5 fruit fly cellular contexts compared by ENCODE assay signal in genomic region chrX:8294493-8295337, dm6.
A peak's percentile ranks its signal among the peaks of the same experiment; 100 is the strongest.
TF ChIP-seq lines count a peak whose summit lies in the region.

No protein-coding gene starts in this region.

- no peak for TF ChIP-seq CTCF in whole organism, embryonic (GFP tag; optimal IDR thresholded peaks at IDR 0.05; lab: Kevin White, UChicago)

TF ChIP-seq in whole organism, 6 proteins besides CTCF, POLR2A, EP300 and RAD21:
- TF ChIP-seq EcR (GFP tag; optimal IDR thresholded peaks at IDR 0.05; lab: Kevin White, UChicago) (peak; percentile 58 to 65), pan (optimal IDR thresholded peaks at IDR 0.05; lab: Kevin White, UChicago) (no peak)

TF ChIP-seq in whole organism, adult, 20 proteins besides CTCF, POLR2A, EP300 and RAD21:
- no peak for TF ChIP-seq CG1620 (GFP tag; optimal IDR thresholded peaks at IDR 0.05; lab: Kevin White, UChicago)
- no peak for TF ChIP-seq CG12768 (GFP tag; optimal IDR thresholded peaks at IDR 0.05; lab: Kevin White, UChicago)
- peak; percentile 1 for TF ChIP-seq CG14711 (tag; optimal IDR thresholded peaks at IDR 0.05; lab: Kevin White, UChicago)
- no peak for TF ChIP-seq CG7101 (tag; optimal IDR thresholded peaks at IDR 0.05; lab: Kevin White, UChicago)
- peak; percentile 51 for TF ChIP-seq Hr96 (GFP tag; optimal IDR thresholded peaks at IDR 0.05; lab: Kevin White, UChicago)

TF ChIP-seq in whole organism, embryonic, 481 proteins besides CTCF, POLR2A, EP300 and RAD21 (continues in another document):
- no peak for TF ChIP-seq CG2875 (GFP tag; optimal IDR thresholded peaks at IDR 0.05; lab: Kevin White, UChicago)
- TF ChIP-seq nerfin-2 (GFP tag; IDR thresholded peaks at IDR 0.05; lab: Robert Waterston, UW; ENCODE audit: partially characterized antibody) = no peak
- no peak for TF ChIP-seq CG15601 (tag; optimal IDR thresholded peaks at IDR 0.05; lab: Kevin White, UChicago)
- no peak for TF ChIP-seq CG1024 (GFP tag; IDR thresholded peaks at IDR 0.05; lab: Robert Waterston, UW)
- TF ChIP-seq ab (GFP tag; optimal IDR thresholded peaks at IDR 0.05; lab: Kevin White, UChicago) = no peak
- TF ChIP-seq CG2202 (tag; optimal IDR thresholded peaks at IDR 0.05; lab: Kevin White, UChicago) = no peak
- no peak for TF ChIP-seq ci (GFP tag; IDR thresholded peaks at IDR 0.05; lab: Robert Waterston, UW)
- TF ChIP-seq pum (GFP tag; optimal IDR thresholded peaks at IDR 0.05; lab: Kevin White, UChicago) = no peak
- TF ChIP-seq CG18764 (GFP tag; optimal IDR thresholded peaks at IDR 0.05; lab: Kevin White, UChicago) = peak; percentile 76
- TF ChIP-seq ro (GFP tag; IDR thresholded peaks at IDR 0.05; lab: Robert Waterston, UW) = no peak
- no peak for TF ChIP-seq ato (GFP tag; IDR thresholded peaks at IDR 0.05; lab: Robert Waterston, UW; ENCODE audit: partially characterized antibody)
- TF ChIP-seq da (GFP tag; optimal IDR thresholded peaks at IDR 0.05; lab: Kevin White, UChicago) = no peak
- TF ChIP-seq Side (GFP tag; optimal IDR thresholded peaks at IDR 0.05; lab: Kevin White, UChicago) = no peak
- no peak for TF ChIP-seq CG16815 (GFP tag; optimal IDR thresholded peaks at IDR 0.05; lab: Kevin White, UChicago)
- peak in 1 of 2 experiments; percentile 76 for TF ChIP-seq Eip74EF (GFP tag; optimal IDR thresholded peaks at IDR 0.05; lab: Kevin White, UChicago)
- TF ChIP-seq disco-r (GFP tag; optimal IDR thresholded peaks at IDR 0.05; lab: Kevin White, UChicago) = no peak
- no peak for TF ChIP-seq hbn (GFP tag; IDR thresholded peaks at IDR 0.05; lab: Robert Waterston, UW; ENCODE audit: partially characterized antibody)
- TF ChIP-seq D19B (GFP tag; optimal IDR thresholded peaks at IDR 0.05; lab: Kevin White, UChicago) = peak; percentile 59
- no peak for TF ChIP-seq CG4617 (GFP tag; optimal IDR thresholded peaks at IDR 0.05; lab: Kevin White, UChicago; ENCODE audit: borderline replicate concordance)
- no peak for TF ChIP-seq CG5953 (GFP tag; IDR thresholded peaks at IDR 0.05; lab: Robert Waterston, UW)
- no peak for TF ChIP-seq sob (GFP tag; IDR thresholded peaks at IDR 0.05; lab: Robert Waterston, UW)
- TF ChIP-seq inv (GFP tag; IDR thresholded peaks at IDR 0.05; lab: Robert Waterston, UW; ENCODE audit: partially characterized antibody) = no peak
- TF ChIP-seq Xbp1 (GFP tag; optimal IDR thresholded peaks at IDR 0.05; lab: Kevin White, UChicago) = no peak
- no peak for TF ChIP-seq dpn (GFP tag; optimal IDR thresholded peaks at IDR 0.05; lab: Kevin White, UChicago)
- no peak for TF ChIP-seq CG15696 (tag; optimal IDR thresholded peaks at IDR 0.05; lab: Kevin White, UChicago)
- no peak for TF ChIP-seq bbx (GFP tag; IDR thresholded peaks at IDR 0.05; lab: Robert Waterston, UW; ENCODE audit: partially characterized antibody)
- TF ChIP-seq ap (GFP tag; IDR thresholded peaks at IDR 0.05; lab: Robert Waterston, UW) = no peak
- TF ChIP-seq knrl (GFP tag; IDR thresholded peaks at IDR 0.05; lab: Robert Waterston, UW; ENCODE audit: partially characterized antibody) = no peak

TF ChIP-seq in whole organism, prepupa, 60 proteins besides CTCF, POLR2A, EP300 and RAD21:
- TF ChIP-seq CG11902 (GFP tag; optimal IDR thresholded peaks at IDR 0.05; lab: Kevin White, UChicago) (peak; percentile 37), Hr39 (GFP tag; optimal IDR thresholded peaks at IDR 0.05; lab: Kevin White, UChicago) (no peak), CG6854 (GFP tag; optimal IDR thresholded peaks at IDR 0.05; lab: Kevin White, UChicago) (no peak), svp (GFP tag; lab: Kevin White, UChicago) (peak; percentile 69)
TF ChIP-seq in whole organism, prepupa: peak in this region for 2.

TF ChIP-seq in whole organism, wandering third instar larva, 38 proteins besides CTCF, POLR2A, EP300 and RAD21:
- TF ChIP-seq tai (GFP tag; optimal IDR thresholded peaks at IDR 0.05; lab: Kevin White, UChicago) = peak; percentile 78
- TF ChIP-seq CrebA (GFP tag; optimal IDR thresholded peaks at IDR 0.05; lab: Kevin White, UChicago; ENCODE audit: borderline replicate concordance) = peak; percentile 24
- TF ChIP-seq Hr78 (GFP tag; optimal IDR thresholded peaks at IDR 0.05; lab: Kevin White, UChicago) = no peak
- TF ChIP-seq Vsx2 (GFP tag; optimal IDR thresholded peaks at IDR 0.05; lab: Kevin White, UChicago; ENCODE audit: partially characterized antibody) = peak; percentile 25
- no peak for TF ChIP-seq dl (GFP tag; optimal IDR thresholded peaks at IDR 0.05; lab: Kevin White, UChicago; ENCODE audit: insufficient read depth in 1 of 2, partially characterized antibody in 2 of 2)
- peak; percentile 99 for TF ChIP-seq Dfd (GFP tag; optimal IDR thresholded peaks at IDR 0.05; lab: Kevin White, UChicago)
- TF ChIP-seq Myc (optimal IDR thresholded peaks at IDR 0.05; lab: Kevin White, UChicago) = no peak
- TF ChIP-seq Hnf4 (GFP tag; optimal IDR thresholded peaks at IDR 0.05; lab: Kevin White, UChicago) = no peak
- no peak for TF ChIP-seq lola (GFP tag; optimal IDR thresholded peaks at IDR 0.05; lab: Kevin White, UChicago)
